Worm (Caenorhabditis elegans) whole organism, L1 larva: Measurements from ENCODE around the gene fbxa-66.

ENCODE experiments used
- C34B4.2 ChIP-seq: sonication (generic microtip); optimal IDR thresholded peaks from 2 replicates; lab custom pipeline; 2017; ENCODE audit warnings: mild to moderate bottlenecking, missing genetic modification characterization, missing compliant biosample characterization
- alr-1 ChIP-seq: fragments of 200-800 bp; sonication (Bioruptor generic); optimal IDR thresholded peaks from 2 replicates; lab custom pipeline; 2018; ENCODE audit warnings: borderline replicate concordance, mild to moderate bottlenecking, missing genetic modification characterization, missing compliant biosample characterization
- ama-1 ChIP-seq: fragments of 150-350 bp; optimal IDR thresholded peaks from 2 replicates; lab custom pipeline; 2014
- blmp-1 ChIP-seq: fragments of 150-350 bp; optimal IDR thresholded peaks from 2 replicates; lab custom pipeline; 2014; ENCODE audit warnings: missing biosample characterization, missing genetic modification characterization
- ceh-88 ChIP-seq: fragments of 200-800 bp; sonication (Bioruptor generic); IDR thresholded peaks from 2 replicates; pipeline ENCODE4 v1.3.6; 2022; ENCODE audit warnings: missing genetic modification characterization, missing compliant biosample characterization
- dpl-1 ChIP-seq, 3 experiments: fragments of 150-350 bp in 2 of 3; sonication (generic microtip) in 1 of 3; optimal IDR thresholded peaks; 2 replicates each; lab custom pipeline; 2014 to 2017; ENCODE audit warnings: missing biosample characterization in 3 of 3, missing genetic modification characterization in 3 of 3, missing genetic modification reagents in 3 of 3
- efl-1 ChIP-seq, 4 experiments: fragments of 150-350 bp; optimal IDR thresholded peaks in 3 of 4; peaks in 1 of 4; 1 replicate in 1 of 4; 2 replicates in 3 of 4; lab custom pipeline; 2014; ENCODE audit warnings: missing biosample characterization in 2 of 4, missing genetic modification characterization in 2 of 4, missing genetic modification reagents in 2 of 4
- efl-3 ChIP-seq: fragments of 200-800 bp; sonication (Bioruptor generic); optimal IDR thresholded peaks from 2 replicates; lab custom pipeline; 2018; ENCODE audit warnings: mild to moderate bottlenecking, missing genetic modification characterization, missing compliant biosample characterization
- elt-2 ChIP-seq: sonication (generic microtip); optimal IDR thresholded peaks from 2 replicates; lab custom pipeline; 2016; ENCODE audit warnings: missing genetic modification characterization, mild to moderate bottlenecking, inconsistent platforms, missing compliant biosample characterization, missing genetic modification reagents
- elt-3 ChIP-seq, 6 experiments: fragments of 150-350 bp in 1 of 6; sonication (generic microtip); optimal IDR thresholded peaks; 2 replicates each; lab custom pipeline; 2017 to 2018; ENCODE audit warnings: missing biosample characterization in 6 of 6, missing genetic modification characterization in 6 of 6, inconsistent platforms in 1 of 6
- fkh-8 ChIP-seq: sonication (generic microtip); optimal IDR thresholded peaks from 2 replicates; lab custom pipeline; 2016; ENCODE audit warnings: mild to moderate bottlenecking, missing genetic modification characterization, missing compliant biosample characterization
- grh-1 ChIP-seq: fragments of 200-800 bp; sonication (Bioruptor generic); IDR thresholded peaks from 2 replicates; pipeline ENCODE4 v1.3.6; 2022; ENCODE audit warnings: missing genetic modification reagents, missing genetic modification characterization, missing compliant biosample characterization
- hlh-4 ChIP-seq: sonication (generic microtip); optimal IDR thresholded peaks from 2 replicates; lab custom pipeline; 2016; ENCODE audit warnings: mild to moderate bottlenecking, missing genetic modification characterization, missing compliant biosample characterization
- lin-14 ChIP-seq: fragments of 200-800 bp; sonication (Bioruptor generic); optimal IDR thresholded peaks from 2 replicates; lab custom pipeline; 2018; ENCODE audit warnings: mild to moderate bottlenecking, missing genetic modification characterization, moderate library complexity, missing compliant biosample characterization
- lin-15B ChIP-seq: fragments of 150-350 bp; sonication (generic microtip); optimal IDR thresholded peaks from 3 replicates; lab custom pipeline; 2014; ENCODE audit warnings: missing biosample characterization, missing genetic modification characterization
- lin-35 ChIP-seq, 2 experiments: fragments of 150-350 bp; optimal IDR thresholded peaks; 2 replicates each; lab custom pipeline; 2014; ENCODE audit warnings: missing biosample characterization in 2 of 2, missing genetic modification characterization in 2 of 2, missing genetic modification reagents in 2 of 2
- mab-9 ChIP-seq: fragments of 200-800 bp; sonication (Bioruptor generic); IDR thresholded peaks from 2 replicates; pipeline ENCODE4 v1.3.6; 2022; ENCODE audit warnings: missing genetic modification reagents, missing genetic modification characterization, missing compliant biosample characterization
- mdl-1 ChIP-seq, 2 experiments: fragments of 150-350 bp; optimal IDR thresholded peaks; 2 replicates each; lab custom pipeline; 2014 to 2017; ENCODE audit warnings: missing biosample characterization in 2 of 2, missing genetic modification characterization in 2 of 2, inconsistent platforms in 1 of 2
- nhr-11 ChIP-seq: fragments of 150-350 bp; optimal IDR thresholded peaks from 2 replicates; lab custom pipeline; 2014; ENCODE audit warnings: missing biosample characterization, missing genetic modification characterization
- nhr-12 ChIP-seq: sonication (generic microtip); optimal IDR thresholded peaks from 2 replicates; lab custom pipeline; 2017; ENCODE audit warnings: missing biosample characterization, missing genetic modification characterization
- nhr-20 ChIP-seq: sonication (generic microtip); optimal IDR thresholded peaks from 2 replicates; lab custom pipeline; 2016; ENCODE audit warnings: mild to moderate bottlenecking, missing genetic modification characterization, missing compliant biosample characterization
- nhr-28 ChIP-seq: fragments of 150-350 bp; optimal IDR thresholded peaks from 2 replicates; lab custom pipeline; 2014; ENCODE audit warnings: missing biosample characterization, missing genetic modification characterization
- nhr-71 ChIP-seq: sonication (generic microtip); optimal IDR thresholded peaks from 2 replicates; lab custom pipeline; 2016; ENCODE audit warnings: mild to moderate bottlenecking, missing genetic modification characterization, moderate library complexity, missing compliant biosample characterization
- nhr-76 ChIP-seq: sonication (generic microtip); optimal IDR thresholded peaks from 2 replicates; lab custom pipeline; 2017; ENCODE audit warnings: missing biosample characterization, missing genetic modification characterization
- pqm-1 ChIP-seq: sonication (generic microtip); optimal IDR thresholded peaks from 3 replicates; lab custom pipeline; 2017; ENCODE audit warnings: missing biosample characterization, missing genetic modification characterization
- skn-1 ChIP-seq: fragments of 150-350 bp; optimal IDR thresholded peaks from 2 replicates; lab custom pipeline; 2014; ENCODE audit warnings: missing biosample characterization, missing genetic modification characterization
- sox-4 ChIP-seq: sonication (generic microtip); optimal IDR thresholded peaks from 2 replicates; lab custom pipeline; 2016; ENCODE audit warnings: missing genetic modification characterization, missing compliant biosample characterization
- unc-130 ChIP-seq: fragments of 150-350 bp; optimal IDR thresholded peaks from 2 replicates; lab custom pipeline; 2017; ENCODE audit warnings: missing biosample characterization, missing genetic modification characterization, inconsistent platforms
- unc-86 ChIP-seq: sonication (generic microtip); optimal IDR thresholded peaks from 2 replicates; lab custom pipeline; 2016; ENCODE audit warnings: missing genetic modification characterization, missing compliant biosample characterization
- xbp-1 ChIP-seq: sonication (generic microtip); optimal IDR thresholded peaks from 2 replicates; lab custom pipeline; 2016; ENCODE audit warnings: missing genetic modification characterization, missing compliant biosample characterization

The fbxa-66 gene

ce11 chrIII:2279457-2279856 is 34.4 kb downstream of the fbxa-66 start, which contains the start of gene Y54F10BM.23:
Gene Y54F10BM.23 (minus strand): TSS chrIII:2279557.
- TF ChIP-seq blmp-1 (tag; lab: Kevin White, UChicago) (no peak), unc-86 (no peak), xbp-1 (tag; lab: Kevin White, UChicago) (no peak), elt-2 (tag; lab: Kevin White, UChicago) (no peak), C34B4.2 (no peak), mab-9 (GFP tag; lab: Robert Waterston, UW) (no peak), nhr-20 (no peak)

- TF ChIP-seq elt-3 (tag; optimal IDR thresholded peaks at IDR 0.05; lab: Kevin White, UChicago) = peak in 1 of 6 experiments; percentile 40
- no peak for TF ChIP-seq nhr-12
Measured at ce11 chrIII:2276842-2277241, 37.0 kb downstream of the fbxa-66 start, which contains the start of gene Y54F10BM.21. Gene Y54F10BM.21 (plus strand): TSS chrIII:2277142.

- TF ChIP-seq mdl-1 (tag; optimal IDR thresholded peaks at IDR 0.05; lab: Kevin White, UChicago) = no peak
- no peak for TF ChIP-seq ama-1 (lab: Kevin White, UChicago)
- no peak for TF ChIP-seq nhr-11 (tag; lab: Kevin White, UChicago)
- TF ChIP-seq ceh-88 = no peak
- no peak for TF ChIP-seq efl-3
- TF ChIP-seq lin-15B (tag; lab: Kevin White, UChicago) = no peak
- no peak for TF ChIP-seq hlh-4 (tag; lab: Kevin White, UChicago)
- no peak for TF ChIP-seq grh-1
- TF ChIP-seq nhr-28 = no peak
- TF ChIP-seq unc-130 (tag; lab: Kevin White, UChicago) = no peak
- no peak for TF ChIP-seq skn-1 (tag; lab: Kevin White, UChicago)
- TF ChIP-seq nhr-76 = no peak
- TF ChIP-seq fkh-8 = no peak
- no peak for TF ChIP-seq pqm-1 (tag; lab: Kevin White, UChicago)
- no peak for TF ChIP-seq lin-14 (GFP tag; lab: Kevin White, UChicago)
Measured at ce11 chrIII:2272732-2273131, 41.1 kb downstream of the fbxa-66 start, which contains the start of gene fbxa-39. Gene fbxa-39 (plus strand): TSS chrIII:2273032.

ce11 chrIII:2272075-2272474 is 41.8 kb downstream of the fbxa-66 start, which contains the start of gene fbxa-48:
Gene fbxa-48 (minus strand): TSS chrIII:2272175.
- TF ChIP-seq mdl-1 (tag; optimal IDR thresholded peaks at IDR 0.05; lab: Kevin White, UChicago) (no peak), lin-35 (GFP tag; optimal IDR thresholded peaks at IDR 0.05; lab: Kevin White, UChicago) (peak in 1 of 2 experiments; percentile 13), efl-1 (optimal IDR thresholded peaks at IDR 0.05; lab: Kevin White, UChicago) (no peak), efl-1 (GFP tag; optimal IDR thresholded peaks at IDR 0.05 in 1 of 2; lab: Kevin White, UChicago) (peak in 1 of 2 experiments; percentile 75)

ce11 chrIII:2271016-2271590 is 42.7 kb downstream of the fbxa-66 start:
- TF ChIP-seq dpl-1 (GFP tag; optimal IDR thresholded peaks at IDR 0.05; lab: Kevin White, UChicago) (peak in 1 of 3 experiments; percentile 3), efl-1 (optimal IDR thresholded peaks at IDR 0.05; lab: Kevin White, UChicago) (peak in 1 of 2 experiments; percentile 50), efl-1 (GFP tag; optimal IDR thresholded peaks at IDR 0.05 in 1 of 2; lab: Kevin White, UChicago) (peak; percentile 32 to 93)

- TF ChIP-seq nhr-76 = no peak
- TF ChIP-seq alr-1 (tag; lab: Kevin White, UChicago) = no peak
- TF ChIP-seq elt-2 (tag; lab: Kevin White, UChicago) = peak; percentile 76
- TF ChIP-seq sox-4 = no peak
- TF ChIP-seq pqm-1 (tag; lab: Kevin White, UChicago) = peak; percentile 16
- no peak for TF ChIP-seq nhr-71
- TF ChIP-seq, all 84 proteins: peak for 2
Measured at ce11 chrIII:2265986-2266701, 47.7 kb downstream of the fbxa-66 start, which contains the start of gene fbxa-9. Gene fbxa-9 (plus strand): TSS chrIII:2266651.
